Worm (Caenorhabditis elegans) whole organism, young adult: Measurements from ENCODE around the gene daf-5.

Experiments
- C06A6.2 ChIP-seq: fragments of 200-800 bp; sonication (Bioruptor generic); conservative IDR thresholded peaks from 2 replicates; pipeline ENCODE4 v1.3.6; 2022; ENCODE audit warnings: missing genetic modification characterization, missing compliant biosample characterization
- D2030.7 ChIP-seq: fragments of 200-800 bp; sonication (Bioruptor generic); IDR thresholded peaks from 2 replicates; pipeline ENCODE4 v1.3.6; 2022; ENCODE audit warnings: missing genetic modification reagents, missing genetic modification characterization, missing compliant biosample characterization
- F10E7.11 ChIP-seq: sonication (generic microtip); optimal IDR thresholded peaks from 2 replicates; lab custom pipeline; 2017; ENCODE audit warnings: mild to moderate bottlenecking, missing genetic modification characterization, moderate library complexity, missing compliant biosample characterization
- F57C9.4 ChIP-seq: sonication (generic microtip); optimal IDR thresholded peaks from 2 replicates; lab custom pipeline; 2017; ENCODE audit warnings: mild to moderate bottlenecking, missing genetic modification characterization, missing compliant biosample characterization
- K11D2.4 ChIP-seq: fragments of 200-800 bp; sonication (Bioruptor generic); IDR thresholded peaks from 2 replicates; pipeline ENCODE4 v1.3.6; 2022; ENCODE audit warnings: missing genetic modification reagents, missing genetic modification characterization, missing compliant biosample characterization
- T26A5.8 ChIP-seq: sonication (generic microtip); optimal IDR thresholded peaks from 2 replicates; lab custom pipeline; 2016; ENCODE audit warnings: missing genetic modification characterization, missing compliant biosample characterization
- Y53F4B.3 ChIP-seq: fragments of 200-800 bp; sonication (Bioruptor generic); IDR thresholded peaks from 2 replicates; pipeline ENCODE4 v1.3.6; 2022; ENCODE audit warnings: missing genetic modification reagents, missing genetic modification characterization, missing compliant biosample characterization
- Y53G8AR.9 ChIP-seq: fragments of 200-800 bp; sonication (Bioruptor generic); conservative IDR thresholded peaks from 2 replicates; pipeline ENCODE4 v1.3.6; 2022; ENCODE audit warnings: missing genetic modification reagents, missing genetic modification characterization, missing compliant biosample characterization
- Y79H2A.3 ChIP-seq: fragments of 200-800 bp; sonication (Bioruptor generic); conservative IDR thresholded peaks from 2 replicates; pipeline ENCODE4 v1.3.6; 2022; ENCODE audit warnings: missing genetic modification reagents, missing genetic modification characterization, missing compliant biosample characterization
- Y95B8A.8 ChIP-seq: fragments of 200-800 bp; sonication (Bioruptor generic); IDR thresholded peaks from 2 replicates; pipeline ENCODE4 v1.3.6; 2022; ENCODE audit warnings: missing genetic modification reagents, missing genetic modification characterization, missing compliant biosample characterization
- atf-7 ChIP-seq: sonication (generic microtip); optimal IDR thresholded peaks from 2 replicates; lab custom pipeline; 2017; ENCODE audit warnings: mild to moderate bottlenecking, missing genetic modification characterization, missing compliant biosample characterization
- attf-3 ChIP-seq: fragments of 200-800 bp; sonication (Bioruptor generic); conservative IDR thresholded peaks from 2 replicates; pipeline ENCODE4 v1.3.6; 2022; ENCODE audit warnings: missing genetic modification reagents, missing genetic modification characterization, missing compliant biosample characterization
- attf-5 ChIP-seq: fragments of 200-800 bp; sonication (Bioruptor generic); optimal IDR thresholded peaks from 2 replicates; lab custom pipeline; 2018; ENCODE audit warnings: mild to moderate bottlenecking, missing genetic modification characterization, missing compliant biosample characterization
- attf-6 ChIP-seq: fragments of 200-800 bp; sonication (Bioruptor generic); IDR thresholded peaks from 2 replicates; pipeline ENCODE4 v1.3.6; 2022; ENCODE audit warnings: missing genetic modification reagents, missing genetic modification characterization, missing compliant biosample characterization
- ceh-58 ChIP-seq: fragments of 200-800 bp; sonication (Bioruptor generic); IDR thresholded peaks from 2 replicates; pipeline ENCODE4 v1.3.6; 2022; ENCODE audit warnings: missing genetic modification characterization, missing compliant biosample characterization
- ceh-91 ChIP-seq: fragments of 200-800 bp; sonication (Bioruptor generic); IDR thresholded peaks from 2 replicates; pipeline ENCODE4 v1.3.6; 2022; ENCODE audit warnings: missing genetic modification reagents, missing genetic modification characterization, missing compliant biosample characterization
- dox-1 ChIP-seq: fragments of 200-800 bp; sonication (Bioruptor generic); IDR thresholded peaks from 2 replicates; pipeline ENCODE4 v1.3.6; 2022; ENCODE audit warnings: missing genetic modification reagents, missing genetic modification characterization, missing compliant biosample characterization
- dpff-1 ChIP-seq: sonication (generic microtip); optimal IDR thresholded peaks from 2 replicates; lab custom pipeline; 2017; ENCODE audit warnings: mild to moderate bottlenecking, missing genetic modification characterization, missing compliant biosample characterization
- egl-18 ChIP-seq: fragments of 200-800 bp; sonication (Bioruptor generic); IDR thresholded peaks from 2 replicates; pipeline ENCODE4 v1.3.6; 2022; ENCODE audit warnings: missing genetic modification reagents, missing genetic modification characterization, missing compliant biosample characterization
- egrh-3 ChIP-seq: fragments of 200-800 bp; sonication (Bioruptor generic); IDR thresholded peaks from 2 replicates; pipeline ENCODE4 v1.3.6; 2022; ENCODE audit warnings: missing genetic modification reagents, missing genetic modification characterization, missing compliant biosample characterization
- ets-4 ChIP-seq: fragments of 200-800 bp; sonication (Bioruptor generic); optimal IDR thresholded peaks from 2 replicates; lab custom pipeline; 2018; ENCODE audit warnings: mild to moderate bottlenecking, missing genetic modification characterization, missing compliant biosample characterization
- hlh-12 ChIP-seq: sonication (generic microtip); optimal IDR thresholded peaks from 2 replicates; lab custom pipeline; 2016; ENCODE audit warnings: missing genetic modification characterization, missing compliant biosample characterization
- hmg-1.2 ChIP-seq: fragments of 200-800 bp; sonication (Bioruptor generic); IDR thresholded peaks from 2 replicates; pipeline ENCODE4 v1.3.6; 2022; ENCODE audit warnings: missing genetic modification reagents, missing genetic modification characterization, missing compliant biosample characterization
- hrde-1 ChIP-seq: sonication (generic microtip); optimal IDR thresholded peaks from 2 replicates; lab custom pipeline; 2016; ENCODE audit warnings: missing genetic modification characterization, mild to moderate bottlenecking, missing compliant biosample characterization, moderate library complexity, missing genotype, missing genetic modification reagents, borderline replicate concordance
- lag-1 ChIP-seq: fragments of 200-800 bp; sonication (Bioruptor generic); IDR thresholded peaks from 2 replicates; pipeline ENCODE4 v1.3.6; 2022; ENCODE audit warnings: missing genetic modification reagents, missing genetic modification characterization, missing compliant biosample characterization
- let-526 ChIP-seq: fragments of 200-800 bp; sonication (Bioruptor generic); IDR thresholded peaks from 2 replicates; pipeline ENCODE4 v1.3.6; 2022; ENCODE audit warnings: missing genetic modification reagents, missing genetic modification characterization, missing compliant biosample characterization
- lin-26 ChIP-seq: fragments of 200-800 bp; sonication (Bioruptor generic); IDR thresholded peaks from 2 replicates; pipeline ENCODE4 v1.3.6; 2022; ENCODE audit warnings: missing genetic modification reagents, missing genetic modification characterization, missing compliant biosample characterization
- lin-54 ChIP-seq: fragments of 200-800 bp; sonication (Bioruptor generic); optimal IDR thresholded peaks from 2 replicates; lab custom pipeline; 2018; ENCODE audit warnings: mild to moderate bottlenecking, missing genetic modification characterization, missing compliant biosample characterization
- madf-10 ChIP-seq: sonication (generic microtip); optimal IDR thresholded peaks from 2 replicates; lab custom pipeline; 2016; ENCODE audit warnings: mild to moderate bottlenecking, missing genetic modification characterization, missing compliant biosample characterization
- madf-3 ChIP-seq: fragments of 200-800 bp; sonication (Bioruptor generic); IDR thresholded peaks from 2 replicates; pipeline ENCODE4 v1.3.6; 2022; ENCODE audit warnings: missing genetic modification reagents, missing genetic modification characterization, missing compliant biosample characterization
- madf-6 ChIP-seq: fragments of 200-800 bp; sonication (Bioruptor generic); IDR thresholded peaks from 2 replicates; pipeline ENCODE4 v1.3.6; 2022; ENCODE audit warnings: missing genetic modification reagents, missing genetic modification characterization, missing compliant biosample characterization
- mcd-1 ChIP-seq: fragments of 200-800 bp; sonication (Bioruptor generic); IDR thresholded peaks from 2 replicates; pipeline ENCODE4 v1.3.6; 2022; ENCODE audit warnings: missing genetic modification reagents, missing genetic modification characterization, missing compliant biosample characterization
- nfya-1 ChIP-seq: sonication (generic microtip); optimal IDR thresholded peaks from 2 replicates; lab custom pipeline; 2017; ENCODE audit warnings: antibody characterized with exemption, missing compliant biosample characterization, missing genetic modification characterization, borderline replicate concordance; ENCODE audit not compliant: insufficient read depth
- nfya-2 ChIP-seq: fragments of 200-800 bp; sonication (Bioruptor generic); IDR thresholded peaks from 2 replicates; pipeline ENCODE4 v1.3.6; 2022; ENCODE audit warnings: missing genetic modification reagents, missing genetic modification characterization, missing compliant biosample characterization
- nhr-120 ChIP-seq: fragments of 200-800 bp; sonication (Bioruptor generic); IDR thresholded peaks from 2 replicates; pipeline ENCODE4 v1.3.6; 2022; ENCODE audit warnings: missing genetic modification characterization, missing compliant biosample characterization
- nhr-179 ChIP-seq: sonication (generic microtip); optimal IDR thresholded peaks from 2 replicates; lab custom pipeline; 2016; ENCODE audit warnings: mild to moderate bottlenecking, missing genetic modification characterization, missing compliant biosample characterization
- nhr-27 ChIP-seq: fragments of 200-800 bp; sonication (Bioruptor generic); optimal IDR thresholded peaks from 2 replicates; lab custom pipeline; 2018; ENCODE audit warnings: mild to moderate bottlenecking, missing genetic modification characterization, moderate library complexity, missing compliant biosample characterization
- pbrm-1 ChIP-seq: fragments of 200-800 bp; sonication (Bioruptor generic); IDR thresholded peaks from 2 replicates; pipeline ENCODE4 v1.3.6; 2022; ENCODE audit warnings: missing genetic modification reagents, missing genetic modification characterization, missing compliant biosample characterization
- pha-4 ChIP-seq: fragments of 150-350 bp; sonication (generic microtip); optimal IDR thresholded peaks from 2 replicates; lab custom pipeline; 2014; ENCODE audit warnings: missing biosample characterization, missing genetic modification reagents, missing genetic modification characterization
- rec-8 ChIP-seq, 2 experiments: sonication (generic microtip); optimal IDR thresholded peaks; 2 replicates each; lab custom pipeline; 2016; ENCODE audit warnings: mild to moderate bottlenecking in 2 of 2, missing genetic modification characterization in 2 of 2, missing genetic modification reagents in 2 of 2, missing genotype in 2 of 2, missing biosample characterization in 1 of 2, missing compliant biosample characterization in 1 of 2, moderate library complexity in 1 of 2
- repo-1 ChIP-seq: sonication (generic microtip); optimal IDR thresholded peaks from 2 replicates; lab custom pipeline; 2017; ENCODE audit warnings: mild to moderate bottlenecking, missing genetic modification characterization, missing compliant biosample characterization
- rpc-1 ChIP-seq, 2 experiments: fragments of 150-350 bp in 1 of 2; sonication (generic microtip) in 1 of 2; optimal IDR thresholded peaks; 2 replicates each; lab custom pipeline; 2014 to 2018; ENCODE audit warnings: missing biosample characterization in 1 of 2, missing genetic modification characterization in 1 of 2, missing genetic modification reagents in 1 of 2, missing genotype in 1 of 2
- snpc-1.3 ChIP-seq: sonication (generic microtip); optimal IDR thresholded peaks from 2 replicates; lab custom pipeline; 2017; ENCODE audit warnings: missing genetic modification characterization, mild to moderate bottlenecking, missing compliant biosample characterization, antibody characterized with exemption, moderate library complexity, missing genotype, missing genetic modification reagents; ENCODE audit not compliant: insufficient read depth
- somi-1 ChIP-seq: fragments of 200-800 bp; sonication (Bioruptor generic); optimal IDR thresholded peaks from 2 replicates; lab custom pipeline; 2018; ENCODE audit warnings: mild to moderate bottlenecking, missing genetic modification characterization, missing compliant biosample characterization
- tbp1 ChIP-seq: fragments of 200-800 bp; sonication (Bioruptor generic); optimal IDR thresholded peaks from 2 replicates; lab custom pipeline; 2018; ENCODE audit warnings: mild to moderate bottlenecking, missing genetic modification characterization, missing compliant biosample characterization
- zfh-2 ChIP-seq: fragments of 200-800 bp; sonication (Bioruptor generic); conservative IDR thresholded peaks from 2 replicates; pipeline ENCODE4 v1.3.6; 2022; ENCODE audit warnings: missing genetic modification reagents, missing genetic modification characterization, missing compliant biosample characterization
- ztf-18 ChIP-seq: sonication (generic microtip); optimal IDR thresholded peaks from 2 replicates; lab custom pipeline; 2016; ENCODE audit warnings: missing genotype, mild to moderate bottlenecking, missing genetic modification characterization, missing compliant biosample characterization
- ztf-28 ChIP-seq: fragments of 200-800 bp; sonication (Bioruptor generic); IDR thresholded peaks from 2 replicates; pipeline ENCODE4 v1.3.6; 2022; ENCODE audit warnings: missing genetic modification reagents, missing genetic modification characterization, missing compliant biosample characterization

daf-5 gene

DNA sequence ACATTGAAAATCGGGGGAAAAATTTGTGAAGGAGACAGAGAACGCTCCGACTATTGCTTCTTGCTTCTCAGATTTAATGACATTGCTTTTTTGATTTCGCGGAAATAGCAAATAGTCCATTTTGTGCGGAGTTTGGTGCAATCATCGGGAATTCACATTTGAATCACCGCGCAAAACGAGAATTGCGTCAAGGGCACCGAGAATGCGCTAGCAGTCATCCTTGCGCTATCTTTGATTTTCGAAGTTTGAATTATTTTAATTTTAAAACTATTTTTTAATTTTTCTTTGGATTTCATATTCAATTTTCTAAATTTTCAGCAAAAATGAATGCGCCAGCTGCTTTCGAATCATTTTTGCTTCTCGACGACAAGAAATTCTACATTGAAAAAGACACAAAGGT lies 7.7 kb upstream of the daf-5 start, which contains the start of gene rpb-11 (continued):
- TF ChIP-seq hlh-12 (tag; lab: Kevin White, UChicago): no peak
- peak; percentile 67 for TF ChIP-seq madf-10 (tag; lab: Kevin White, UChicago)
- TF ChIP-seq ets-4 (GFP tag; lab: Kevin White, UChicago): no peak
- TF ChIP-seq Y53G8AR.9 (GFP tag; lab: Robert Waterston, UW): peak; percentile 97
- TF ChIP-seq Y95B8A.8 (GFP tag; lab: Robert Waterston, UW): peak; percentile 84; the same call in 1 of the 2 replicates
- no peak for TF ChIP-seq zfh-2
- TF ChIP-seq F57C9.4 (tag; lab: Kevin White, UChicago): no peak
- peak; percentile 86 for TF ChIP-seq D2030.7 (GFP tag; lab: Robert Waterston, UW)
- TF ChIP-seq Y53F4B.3 (GFP tag; lab: Robert Waterston, UW): no peak
- peak; percentile 83 for TF ChIP-seq C06A6.2
- no peak for TF ChIP-seq attf-3 (GFP tag; lab: Robert Waterston, UW)
- peak; percentile 82 for TF ChIP-seq repo-1 (tag; lab: Kevin White, UChicago)
- no peak for TF ChIP-seq T26A5.8 (tag; lab: Kevin White, UChicago)
- peak; percentile 69; the same call in 1 of the 2 replicates for TF ChIP-seq attf-6 (GFP tag; lab: Robert Waterston, UW)
- TF ChIP-seq ztf-18 (tag; lab: Kevin White, UChicago): peak; percentile 99
- 0 out of 2 replicates have a peak, but pooled peaks have one; percentile 63 for TF ChIP-seq let-526 (GFP tag; lab: Robert Waterston, UW)
- TF ChIP-seq lag-1 (GFP tag; lab: Robert Waterston, UW): no peak
- TF ChIP-seq K11D2.4 (GFP tag; lab: Robert Waterston, UW): peak; percentile 92
- peak; percentile 72 for TF ChIP-seq hmg-1.2 (GFP tag; lab: Robert Waterston, UW)
- TF ChIP-seq nhr-120 (GFP tag; lab: Robert Waterston, UW): no peak
- TF ChIP-seq nhr-27 (tag; lab: Kevin White, UChicago): no peak
- TF ChIP-seq egl-18: no peak
- TF ChIP-seq rpc-1 (optimal IDR thresholded peaks at IDR 0.05; lab: Kevin White, UChicago): no peak
- TF ChIP-seq rpc-1 (tag; optimal IDR thresholded peaks at IDR 0.05; lab: Kevin White, UChicago): no peak
- TF ChIP-seq lin-26 (GFP tag; lab: Robert Waterston, UW): no peak
- peak; percentile 48 for TF ChIP-seq pha-4 (tag; lab: Kevin White, UChicago)
- TF ChIP-seq ceh-91 (GFP tag; lab: Robert Waterston, UW): peak; percentile 72
- TF ChIP-seq egrh-3 (GFP tag; lab: Robert Waterston, UW): no peak
- TF ChIP-seq madf-6 (GFP tag; lab: Robert Waterston, UW): peak; percentile 91
- TF ChIP-seq mcd-1 (GFP tag; lab: Robert Waterston, UW): peak; percentile 96
- TF ChIP-seq hrde-1 (tag; lab: Kevin White, UChicago): peak; percentile 54
- peak; percentile 69 for TF ChIP-seq tbp1 (GFP tag; lab: Kevin White, UChicago)
- peak; percentile 40 for TF ChIP-seq F10E7.11 (tag; lab: Kevin White, UChicago)
- peak; percentile 99 for TF ChIP-seq lin-54 (GFP tag; lab: Kevin White, UChicago)
- no peak for TF ChIP-seq nhr-179 (tag; lab: Kevin White, UChicago)
- TF ChIP-seq snpc-1.3 (tag; lab: Kevin White, UChicago): no peak
- peak; percentile 90; the same call in 1 of the 2 replicates for TF ChIP-seq pbrm-1 (GFP tag; lab: Robert Waterston, UW)
- no peak for TF ChIP-seq nfya-1 (tag; lab: Kevin White, UChicago)
- TF ChIP-seq dox-1 (GFP tag; lab: Robert Waterston, UW): peak; percentile 91
- TF ChIP-seq ceh-58 (GFP tag; lab: Robert Waterston, UW): no peak
- peak; percentile 95 for TF ChIP-seq madf-3 (GFP tag; lab: Robert Waterston, UW)
- no peak for TF ChIP-seq nfya-2 (GFP tag; lab: Robert Waterston, UW)
- TF ChIP-seq ztf-28 (GFP tag; lab: Robert Waterston, UW): 0 out of 2 replicates have a peak, but pooled peaks have one; percentile 33
- no peak for TF ChIP-seq dpff-1
- peak; percentile 95 for TF ChIP-seq attf-5 (GFP tag; lab: Kevin White, UChicago)
- no peak for TF ChIP-seq rec-8 (tag; optimal IDR thresholded peaks at IDR 0.05; lab: Kevin White, UChicago)
- TF ChIP-seq Y79H2A.3 (GFP tag; lab: Robert Waterston, UW): no peak
- peak; percentile 52 for TF ChIP-seq somi-1
- peak; percentile 22 for TF ChIP-seq atf-7 (tag; lab: Kevin White, UChicago)
